Fruit fly (Drosophila melanogaster): Measurements from ENCODE around the gene Sfxn2.

dm6 chr3L:19056857-19057324 lies 6.1 kb upstream of the Sfxn2 start:
- TF ChIP-seq EcR (GFP tag; optimal IDR thresholded peaks at IDR 0.05), result no peak
- no peak for TF ChIP-seq usp (GFP tag; optimal IDR thresholded peaks at IDR 0.05)
- no peak for TF ChIP-seq CG8478 (optimal IDR thresholded peaks at IDR 0.05)
- TF ChIP-seq Dll (optimal IDR thresholded peaks at IDR 0.05), result no peak
- TF ChIP-seq psq (optimal IDR thresholded peaks at IDR 0.05), result no peak
- TF ChIP-seq pan (optimal IDR thresholded peaks at IDR 0.05), result no peak
